Worm (Caenorhabditis elegans) whole organism, L2 larva: ENCODE measurements around the gene Y57G11C.14.
A peak's percentile ranks its signal among the peaks of the same experiment; 100 is the strongest.

Experiments
- ZK546.5 ChIP-seq: sonication (generic microtip); optimal IDR thresholded peaks from 2 replicates; lab custom pipeline; 2017; ENCODE audit warnings: missing biosample characterization, missing genetic modification characterization
- ceh-16 ChIP-seq: fragments of 150-350 bp; optimal IDR thresholded peaks from 2 replicates; lab custom pipeline; 2014; ENCODE audit warnings: missing biosample characterization, missing genetic modification characterization

- TF ChIP-seq ceh-16 (tag; lab: Kevin White, UChicago) (peak; percentile 30), ZK546.5 (tag; lab: Kevin White, UChicago) (no peak)
Observed at ce11 chrIV:14838095-14838494, 39.0 kb downstream of the Y57G11C.14 start.
